Worm (Caenorhabditis elegans) whole organism, late embryonic: Measurements from ENCODE around the gene srh-23.

ENCODE experiments used
- C38D4.7 ChIP-seq: fragments of 200-800 bp; sonication (Bioruptor generic); optimal IDR thresholded peaks from 2 replicates; lab custom pipeline; 2018; ENCODE audit warnings: mild to moderate bottlenecking, missing genetic modification characterization, moderate library complexity, missing compliant biosample characterization
- F13H6.1 ChIP-seq: sonication (generic microtip); optimal IDR thresholded peaks from 2 replicates; lab custom pipeline; 2016; ENCODE audit warnings: missing genetic modification characterization, missing compliant biosample characterization
- ahr-1 ChIP-seq: sonication (generic microtip); optimal IDR thresholded peaks from 2 replicates; lab custom pipeline; 2016; ENCODE audit warnings: missing genetic modification characterization, missing compliant biosample characterization
- ama-1 ChIP-seq: fragments of 150-350 bp; optimal IDR thresholded peaks from 2 replicates; lab custom pipeline; 2014
- ceh-14 ChIP-seq: sonication (generic microtip); optimal IDR thresholded peaks from 2 replicates; lab custom pipeline; 2016; ENCODE audit warnings: missing genotype, missing genetic modification characterization, missing compliant biosample characterization
- ceh-18 ChIP-seq: sonication (generic microtip); optimal IDR thresholded peaks from 2 replicates; lab custom pipeline; 2016; ENCODE audit warnings: missing genetic modification characterization, missing compliant biosample characterization
- ceh-19 ChIP-seq: fragments of 200-800 bp; sonication (Bioruptor generic); optimal IDR thresholded peaks from 2 replicates; lab custom pipeline; 2018; ENCODE audit warnings: mild to moderate bottlenecking, missing genetic modification characterization, missing compliant biosample characterization
- ceh-2 ChIP-seq: sonication (generic microtip); optimal IDR thresholded peaks from 2 replicates; lab custom pipeline; 2016; ENCODE audit warnings: missing genotype, missing genetic modification characterization, missing compliant biosample characterization
- ceh-22 ChIP-seq: sonication (generic microtip); optimal IDR thresholded peaks from 2 replicates; lab custom pipeline; 2017; ENCODE audit warnings: missing biosample characterization, missing genetic modification characterization
- ceh-31 ChIP-seq: sonication (generic microtip); optimal IDR thresholded peaks from 2 replicates; lab custom pipeline; 2016; ENCODE audit warnings: missing genetic modification characterization, missing compliant biosample characterization
- ceh-34 ChIP-seq: sonication (generic microtip); optimal IDR thresholded peaks from 2 replicates; lab custom pipeline; 2016; ENCODE audit warnings: mild to moderate bottlenecking, missing genetic modification characterization, missing compliant biosample characterization
- ceh-45 ChIP-seq: fragments of 200-800 bp; sonication (Bioruptor generic); IDR thresholded peaks from 2 replicates; pipeline ENCODE4 v1.3.6; 2022; ENCODE audit warnings: missing genetic modification reagents, missing genetic modification characterization, missing compliant biosample characterization
- dmd-4 ChIP-seq: sonication (generic microtip); optimal IDR thresholded peaks from 2 replicates; lab custom pipeline; 2016; ENCODE audit warnings: borderline replicate concordance, missing genetic modification characterization, missing compliant biosample characterization
- elt-2 ChIP-seq: sonication (generic microtip); optimal IDR thresholded peaks from 2 replicates; lab custom pipeline; 2016; ENCODE audit warnings: missing genetic modification reagents, missing genetic modification characterization, missing compliant biosample characterization
- elt-4 ChIP-seq: sonication (generic microtip); optimal IDR thresholded peaks from 2 replicates; lab custom pipeline; 2016; ENCODE audit warnings: missing genetic modification characterization, missing compliant biosample characterization
- ets-4 ChIP-seq: sonication (generic microtip); optimal IDR thresholded peaks from 2 replicates; lab custom pipeline; 2016; ENCODE audit warnings: missing genetic modification characterization, missing compliant biosample characterization
- eyg-1 ChIP-seq: sonication (generic microtip); optimal IDR thresholded peaks from 2 replicates; lab custom pipeline; 2016; ENCODE audit warnings: missing genotype, missing genetic modification characterization, missing compliant biosample characterization
- fkh-10 ChIP-seq: fragments of 150-350 bp; optimal IDR thresholded peaks from 2 replicates; lab custom pipeline; 2014; ENCODE audit warnings: missing biosample characterization, missing genetic modification reagents, missing genetic modification characterization
- fkh-6 ChIP-seq: sonication (generic microtip); optimal IDR thresholded peaks from 2 replicates; lab custom pipeline; 2016; ENCODE audit warnings: missing genetic modification characterization, missing compliant biosample characterization
- gmeb-2 ChIP-seq: sonication (generic microtip); optimal IDR thresholded peaks from 2 replicates; lab custom pipeline; 2016; ENCODE audit warnings: missing genetic modification characterization, inconsistent platforms, missing compliant biosample characterization
- hlh-13 ChIP-seq: fragments of 200-800 bp; sonication (Bioruptor generic); optimal IDR thresholded peaks from 2 replicates; lab custom pipeline; 2018; ENCODE audit warnings: mild to moderate bottlenecking, missing genetic modification characterization, missing compliant biosample characterization
- hlh-15 ChIP-seq: sonication (generic microtip); optimal IDR thresholded peaks from 2 replicates; lab custom pipeline; 2016; ENCODE audit warnings: missing genetic modification characterization, missing compliant biosample characterization
- hlh-30 ChIP-seq: sonication (generic microtip); optimal IDR thresholded peaks from 2 replicates; lab custom pipeline; 2017; ENCODE audit warnings: antibody characterized with exemption, missing genetic modification characterization, missing compliant biosample characterization; ENCODE audit not compliant: insufficient read depth
- hlh-6 ChIP-seq: sonication (generic microtip); optimal IDR thresholded peaks from 2 replicates; lab custom pipeline; 2016; ENCODE audit warnings: missing genotype, missing genetic modification characterization, missing compliant biosample characterization
- hlh-8 ChIP-seq: sonication (generic microtip); optimal IDR thresholded peaks from 2 replicates; lab custom pipeline; 2016; ENCODE audit warnings: missing genotype, missing genetic modification characterization, missing compliant biosample characterization
- lim-6 ChIP-seq: sonication (generic microtip); optimal IDR thresholded peaks from 2 replicates; lab custom pipeline; 2016; ENCODE audit warnings: missing genetic modification characterization, missing compliant biosample characterization
- nfya-1 ChIP-seq: sonication (generic microtip); optimal IDR thresholded peaks from 2 replicates; lab custom pipeline; 2017; ENCODE audit warnings: missing genetic modification characterization, mild to moderate bottlenecking, missing compliant biosample characterization, antibody characterized with exemption, moderate library complexity
- nhr-11 ChIP-seq: fragments of 150-350 bp; optimal IDR thresholded peaks from 2 replicates; lab custom pipeline; 2014; ENCODE audit warnings: missing biosample characterization, missing genetic modification characterization
- nhr-232 ChIP-seq: sonication (generic microtip); optimal IDR thresholded peaks from 2 replicates; lab custom pipeline; 2016; ENCODE audit warnings: missing genetic modification characterization, missing compliant biosample characterization
- npax-4 ChIP-seq: sonication (generic microtip); optimal IDR thresholded peaks from 2 replicates; lab custom pipeline; 2016; ENCODE audit warnings: missing genetic modification characterization, missing compliant biosample characterization
- pha-4 ChIP-seq: fragments of 150-350 bp; optimal IDR thresholded peaks from 2 replicates; lab custom pipeline; 2018; ENCODE audit warnings: missing biosample characterization, missing genetic modification reagents, missing genetic modification characterization
- pqm-1 ChIP-seq: sonication (generic microtip); optimal IDR thresholded peaks from 2 replicates; lab custom pipeline; 2016; ENCODE audit warnings: missing genetic modification characterization, missing compliant biosample characterization
- pros-1 ChIP-seq: fragments of 150-350 bp; optimal IDR thresholded peaks from 2 replicates; lab custom pipeline; 2014; ENCODE audit warnings: missing biosample characterization, missing genetic modification reagents, missing genetic modification characterization
- sox-2 ChIP-seq: fragments of 200-800 bp; sonication (Bioruptor generic); IDR thresholded peaks from 2 replicates; pipeline ENCODE4 v1.3.6; 2022; ENCODE audit warnings: missing genetic modification reagents, missing genetic modification characterization, missing compliant biosample characterization
- sox-4 ChIP-seq: sonication (generic microtip); optimal IDR thresholded peaks from 2 replicates; lab custom pipeline; 2017; ENCODE audit warnings: mild to moderate bottlenecking, missing genetic modification characterization, inconsistent platforms, missing compliant biosample characterization
- syd-9 ChIP-seq: sonication (generic microtip); optimal IDR thresholded peaks from 2 replicates; lab custom pipeline; 2016; ENCODE audit warnings: mild to moderate bottlenecking, missing genetic modification characterization, moderate library complexity, missing compliant biosample characterization
- unc-42 ChIP-seq: sonication (generic microtip); optimal IDR thresholded peaks from 2 replicates; lab custom pipeline; 2016; ENCODE audit warnings: missing genotype, missing genetic modification characterization, missing compliant biosample characterization
- unc-55 ChIP-seq: sonication (generic microtip); optimal IDR thresholded peaks from 2 replicates; lab custom pipeline; 2017; ENCODE audit warnings: missing biosample characterization, missing genetic modification reagents, missing genetic modification characterization
- unc-86 ChIP-seq: sonication (generic microtip); optimal IDR thresholded peaks from 2 replicates; lab custom pipeline; 2016; ENCODE audit warnings: missing genetic modification characterization, missing compliant biosample characterization

The srh-23 gene

ce11 chrV:4889976-4890479, 30.9 kb upstream of the srh-23 start, which contains the start of gene T19H12.2:
Gene T19H12.2, plus strand, starts transcription at chrV:4890429.
- TF ChIP-seq ahr-1 (tag; lab: Kevin White, UChicago): no peak
- TF ChIP-seq elt-4 (tag; lab: Kevin White, UChicago): no peak
- TF ChIP-seq hlh-8 (tag; lab: Kevin White, UChicago): no peak
- no peak for TF ChIP-seq F13H6.1 (tag; lab: Kevin White, UChicago)
- no peak for TF ChIP-seq eyg-1 (tag; lab: Kevin White, UChicago)
- no peak for TF ChIP-seq pros-1 (tag; lab: Kevin White, UChicago)
- TF ChIP-seq ceh-22: no peak

DNA sequence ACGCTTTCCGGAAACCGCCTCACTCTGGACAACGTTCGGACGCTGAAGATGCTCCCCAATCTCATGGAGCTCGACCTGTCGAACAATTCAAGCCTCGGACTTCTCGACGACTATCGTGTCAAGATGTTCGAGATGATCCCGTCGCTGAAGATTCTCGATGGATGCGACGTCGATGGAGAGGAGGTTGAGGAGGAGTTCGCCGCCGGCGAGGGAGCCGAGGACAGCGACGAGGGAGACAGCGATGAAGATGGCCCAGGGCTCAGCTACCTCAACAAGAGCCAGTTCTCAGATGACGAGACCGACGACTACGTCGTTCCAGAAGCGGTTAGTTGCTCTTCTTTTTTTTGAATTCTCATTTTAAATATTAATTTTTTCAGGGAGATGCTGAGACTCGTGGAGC, 30.1 kb upstream of the srh-23 start:
- no peak for TF ChIP-seq ceh-31 (tag; lab: Kevin White, UChicago)
- TF ChIP-seq unc-86: no peak
- no peak for TF ChIP-seq hlh-8 (tag; lab: Kevin White, UChicago)
- TF ChIP-seq nfya-1 (tag; lab: Kevin White, UChicago): no peak
- TF ChIP-seq nhr-232: no peak
- TF ChIP-seq gmeb-2 (tag; lab: Kevin White, UChicago): no peak
- no peak for TF ChIP-seq unc-55 (GFP tag; lab: Kevin White, UChicago)
- no peak for TF ChIP-seq hlh-6 (tag; lab: Kevin White, UChicago)
- TF ChIP-seq pha-4 (tag; lab: Kevin White, UChicago): no peak
- no peak for TF ChIP-seq ets-4 (tag; lab: Kevin White, UChicago)
- TF ChIP-seq C38D4.7 (GFP tag; lab: Kevin White, UChicago): no peak
- TF ChIP-seq hlh-13 (GFP tag; lab: Kevin White, UChicago): no peak
- no peak for TF ChIP-seq fkh-10 (GFP tag; lab: Kevin White, UChicago)
- TF ChIP-seq dmd-4: no peak
- no peak for TF ChIP-seq sox-2 (GFP tag; lab: Robert Waterston, UW)
- TF ChIP-seq eyg-1 (tag; lab: Kevin White, UChicago): no peak
- TF ChIP-seq pqm-1 (tag; lab: Kevin White, UChicago): no peak
- no peak for TF ChIP-seq ceh-22
- no peak for TF ChIP-seq npax-4
- TF ChIP-seq, all 69 proteins: peak for 0

DNA sequence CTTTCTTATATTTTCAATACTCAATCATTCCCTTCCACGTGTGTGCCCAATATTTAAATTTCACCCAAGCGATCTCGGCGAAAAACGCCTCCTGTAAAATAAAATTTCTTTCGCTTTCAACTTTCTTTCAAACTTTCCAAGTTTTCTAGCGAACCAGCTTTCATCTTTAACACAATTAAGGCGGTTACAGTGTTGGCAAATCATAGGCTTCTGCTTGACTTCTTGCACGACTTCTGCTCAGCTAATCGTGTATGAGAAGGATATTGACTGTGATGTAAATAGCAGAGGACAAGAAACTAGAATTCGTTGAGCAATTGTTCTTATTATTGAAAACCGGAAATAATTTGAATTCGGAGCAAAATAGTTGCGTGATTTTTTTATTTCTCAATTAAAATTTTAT, 29.6 kb upstream of the srh-23 start:
- no peak for TF ChIP-seq nfya-1 (tag; lab: Kevin White, UChicago)
- no peak for TF ChIP-seq pha-4 (tag; lab: Kevin White, UChicago)
- TF ChIP-seq C38D4.7 (GFP tag; lab: Kevin White, UChicago): no peak
- no peak for TF ChIP-seq ama-1 (lab: Kevin White, UChicago)
- no peak for TF ChIP-seq syd-9 (tag; lab: Kevin White, UChicago)
- no peak for TF ChIP-seq elt-4 (tag; lab: Kevin White, UChicago)
- TF ChIP-seq nhr-11 (tag; lab: Kevin White, UChicago): no peak
- TF ChIP-seq hlh-30 (tag; lab: Kevin White, UChicago): no peak
- TF ChIP-seq ceh-14 (tag; lab: Kevin White, UChicago): no peak
- no peak for TF ChIP-seq ceh-45 (GFP tag; lab: Robert Waterston, UW)
- TF ChIP-seq sox-4: no peak
- TF ChIP-seq gmeb-2 (tag; lab: Kevin White, UChicago): no peak

DNA sequence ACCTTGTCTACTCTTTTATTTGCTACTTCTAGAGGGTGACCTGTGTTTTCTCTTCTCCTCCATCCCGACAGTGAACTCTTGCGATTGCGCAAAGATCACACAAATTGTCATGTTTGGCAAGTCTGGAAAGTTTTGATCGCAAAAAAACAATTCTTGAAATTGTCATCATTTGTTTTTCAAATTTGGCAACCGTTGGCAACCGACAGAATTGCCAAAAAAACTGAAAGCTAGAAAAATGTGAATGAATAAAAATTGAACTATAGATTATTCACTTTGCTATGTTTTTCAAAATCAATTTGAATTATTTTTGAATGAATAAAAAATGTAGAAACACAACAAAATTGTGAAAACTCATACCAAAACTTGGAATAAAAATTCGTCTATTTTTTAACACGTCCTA, 25.9 kb upstream of the srh-23 start, which contains the start of gene ugt-11:
Gene ugt-11, minus strand, starts transcription at position 101 of the 400 bp plus-strand sequence.
- no peak for TF ChIP-seq sox-2 (GFP tag; lab: Robert Waterston, UW)
- TF ChIP-seq hlh-15 (tag; lab: Kevin White, UChicago): no peak
- TF ChIP-seq ceh-19 (GFP tag; lab: Kevin White, UChicago): no peak
- TF ChIP-seq ceh-2 (tag; lab: Kevin White, UChicago): no peak
- TF ChIP-seq nhr-11 (tag; lab: Kevin White, UChicago): no peak
- no peak for TF ChIP-seq ceh-45 (GFP tag; lab: Robert Waterston, UW)
- no peak for TF ChIP-seq hlh-6 (tag; lab: Kevin White, UChicago)
- TF ChIP-seq lim-6: no peak
- TF ChIP-seq unc-42: no peak
- TF ChIP-seq elt-2: no peak
- no peak for TF ChIP-seq C38D4.7 (GFP tag; lab: Kevin White, UChicago)
- no peak for TF ChIP-seq fkh-10 (GFP tag; lab: Kevin White, UChicago)
- TF ChIP-seq ceh-34 (tag; lab: Kevin White, UChicago): no peak
- TF ChIP-seq fkh-6: no peak
- TF ChIP-seq ceh-18 (tag; lab: Kevin White, UChicago): no peak
